Worm (Caenorhabditis elegans) whole organism, L2 larva: Measurements from ENCODE around the gene C17H11.5.

Experiments
- Y55F3AM.14 ChIP-seq: fragments of 200-800 bp; sonication (Bioruptor generic); optimal IDR thresholded peaks from 2 replicates; lab custom pipeline; 2018; ENCODE audit warnings: mild to moderate bottlenecking, missing genetic modification characterization, missing compliant biosample characterization
- ama-1 ChIP-seq: fragments of 150-350 bp; optimal IDR thresholded peaks from 2 replicates; lab custom pipeline; 2018; ENCODE audit warnings: inconsistent platforms
- blmp-1 ChIP-seq: sonication (generic microtip); optimal IDR thresholded peaks from 2 replicates; lab custom pipeline; 2017; ENCODE audit warnings: missing genetic modification characterization, mild to moderate bottlenecking, missing compliant biosample characterization, antibody characterized with exemption, moderate library complexity; ENCODE audit not compliant: insufficient read depth
- ceh-16 ChIP-seq: fragments of 150-350 bp; optimal IDR thresholded peaks from 2 replicates; lab custom pipeline; 2014; ENCODE audit warnings: missing biosample characterization, missing genetic modification characterization
- crh-2 ChIP-seq: sonication (generic microtip); optimal IDR thresholded peaks from 2 replicates; lab custom pipeline; 2017; ENCODE audit warnings: missing biosample characterization, missing genetic modification characterization
- dmd-4 ChIP-seq: sonication (generic microtip); optimal IDR thresholded peaks from 2 replicates; lab custom pipeline; 2017; ENCODE audit warnings: missing biosample characterization, missing genetic modification characterization
- elt-3 ChIP-seq: sonication (generic microtip); optimal IDR thresholded peaks from 2 replicates; lab custom pipeline; 2017; ENCODE audit warnings: missing biosample characterization, missing genetic modification characterization
- fos-1 ChIP-seq: fragments of 150-350 bp; optimal IDR thresholded peaks from 2 replicates; lab custom pipeline; 2014; ENCODE audit warnings: missing biosample characterization, missing genetic modification characterization
- gmeb-1 ChIP-seq: fragments of 150-350 bp; optimal IDR thresholded peaks from 2 replicates; lab custom pipeline; 2014; ENCODE audit warnings: missing biosample characterization, missing genetic modification characterization
- lin-11 ChIP-seq: fragments of 150-350 bp; sonication (generic microtip); optimal IDR thresholded peaks from 2 replicates; lab custom pipeline; 2014; ENCODE audit warnings: missing biosample characterization, missing genetic modification characterization, inconsistent platforms, mixed read lengths
- mbf-1 ChIP-seq: sonication (generic microtip); optimal IDR thresholded peaks from 2 replicates; lab custom pipeline; 2017; ENCODE audit warnings: missing biosample characterization, missing genetic modification characterization
- mdl-1 ChIP-seq, 2 experiments: fragments of 150-350 bp in 1 of 2; sonication (generic microtip) in 1 of 2; optimal IDR thresholded peaks; 2 replicates each; lab custom pipeline; 2017; ENCODE audit warnings: missing biosample characterization in 2 of 2, missing genetic modification characterization in 2 of 2
- nhr-12 ChIP-seq: fragments of 150-350 bp; optimal IDR thresholded peaks from 2 replicates; lab custom pipeline; 2014; ENCODE audit warnings: missing biosample characterization, missing genetic modification characterization
- nhr-129 ChIP-seq: fragments of 150-350 bp; optimal IDR thresholded peaks from 2 replicates; lab custom pipeline; 2014; ENCODE audit warnings: missing biosample characterization, missing genetic modification characterization
- nhr-237 ChIP-seq: fragments of 150-350 bp; optimal IDR thresholded peaks from 2 replicates; lab custom pipeline; 2014; ENCODE audit warnings: missing biosample characterization, missing genetic modification characterization
- nhr-25 ChIP-seq: fragments of 150-350 bp; sonication (generic microtip); optimal IDR thresholded peaks from 3 replicates; lab custom pipeline; 2014; ENCODE audit warnings: missing biosample characterization, missing genetic modification characterization
- nhr-6 ChIP-seq: fragments of 150-350 bp; optimal IDR thresholded peaks from 2 replicates; lab custom pipeline; 2014; ENCODE audit warnings: missing biosample characterization, missing genetic modification characterization
- nhr-77 ChIP-seq: fragments of 150-350 bp; optimal IDR thresholded peaks from 2 replicates; lab custom pipeline; 2014; ENCODE audit warnings: missing biosample characterization, missing genetic modification characterization
- peb-1 ChIP-seq: fragments of 150-350 bp; optimal IDR thresholded peaks from 2 replicates; lab custom pipeline; 2014; ENCODE audit warnings: missing biosample characterization, missing genetic modification characterization
- sma-3 ChIP-seq: sonication (generic microtip); optimal IDR thresholded peaks from 2 replicates; lab custom pipeline; 2016; ENCODE audit warnings: missing genetic modification reagents, missing genetic modification characterization, missing compliant biosample characterization
- sma-9 ChIP-seq, 2 experiments: fragments of 150-350 bp in 1 of 2; sonication (generic microtip) in 1 of 2; optimal IDR thresholded peaks; 2 replicates each; lab custom pipeline; 2014 to 2016; ENCODE audit warnings: missing genetic modification characterization in 2 of 2, mild to moderate bottlenecking in 1 of 2, missing biosample characterization in 1 of 2, missing compliant biosample characterization in 1 of 2, missing genetic modification reagents in 1 of 2, moderate library complexity in 1 of 2
- unc-55 ChIP-seq: fragments of 150-350 bp; sonication (generic microtip); optimal IDR thresholded peaks from 3 replicates; lab custom pipeline; 2014; ENCODE audit warnings: missing biosample characterization, missing genetic modification reagents, missing genetic modification characterization
- unc-62 ChIP-seq: fragments of 150-350 bp; optimal IDR thresholded peaks from 2 replicates; lab custom pipeline; 2014; ENCODE audit warnings: missing biosample characterization, missing genetic modification reagents, missing genetic modification characterization
- zag-1 ChIP-seq: fragments of 150-350 bp; optimal IDR thresholded peaks from 2 replicates; lab custom pipeline; 2014; ENCODE audit warnings: missing biosample characterization, missing genetic modification characterization
- ztf-1 ChIP-seq: fragments of 200-800 bp; sonication (Bioruptor generic); conservative IDR thresholded peaks from 2 replicates; pipeline ENCODE4 v1.3.6; 2022; ENCODE audit warnings: missing genetic modification characterization, missing compliant biosample characterization
- ztf-11 ChIP-seq: sonication (generic microtip); optimal IDR thresholded peaks from 2 replicates; lab custom pipeline; 2017; ENCODE audit warnings: missing biosample characterization, missing genetic modification characterization

C17H11.5 gene

DNA sequence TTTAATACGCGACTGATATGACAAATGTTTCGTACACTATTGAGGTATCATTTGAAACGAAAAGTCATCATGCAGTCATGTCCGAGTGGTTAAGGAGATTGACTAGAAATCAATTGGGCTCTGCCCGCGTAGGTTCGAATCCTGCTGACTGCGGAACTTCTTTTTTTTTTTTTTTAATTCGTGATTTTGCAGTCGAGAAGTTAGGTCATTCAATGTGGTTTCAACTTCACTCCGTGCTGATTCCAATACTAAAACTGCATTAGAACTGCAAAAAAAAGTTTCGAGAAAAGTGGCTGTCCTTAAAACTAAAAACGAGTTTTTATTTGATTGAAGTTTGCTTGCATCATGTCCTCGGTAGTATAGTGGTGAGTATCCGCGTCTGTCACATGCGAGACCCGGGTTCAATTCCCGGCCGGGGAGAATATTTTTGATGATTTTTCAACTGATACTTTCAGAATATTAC lies 30.5 kb downstream of the C17H11.5 start:
- TF ChIP-seq sma-3 (GFP tag; lab: Kevin White, UChicago) = peak; percentile 39
- peak; percentile 24 for TF ChIP-seq unc-55
- TF ChIP-seq nhr-129 (tag; lab: Kevin White, UChicago) = peak; percentile 34
- peak; percentile 45 for TF ChIP-seq crh-2 (tag; lab: Kevin White, UChicago)
- TF ChIP-seq fos-1 (tag; lab: Kevin White, UChicago) = peak; percentile 2

ce11 chrX:8151409-8151808 lies 33.5 kb downstream of the C17H11.5 start:
- TF ChIP-seq lin-11 (tag; lab: Kevin White, UChicago) (peak; percentile 13), ztf-11 (tag; lab: Kevin White, UChicago) (no peak), nhr-129 (tag; lab: Kevin White, UChicago) (no peak), blmp-1 (no peak), nhr-25 (tag; lab: Kevin White, UChicago) (no peak), zag-1 (tag; lab: Kevin White, UChicago) (no peak), sma-9 (GFP tag; optimal IDR thresholded peaks at IDR 0.05; lab: Kevin White, UChicago) (no peak), sma-9 (tag; optimal IDR thresholded peaks at IDR 0.05; lab: Kevin White, UChicago) (no peak), dmd-4 (tag; lab: Kevin White, UChicago) (no peak)

ce11 chrX:8150621-8151020 lies 34.3 kb downstream of the C17H11.5 start, which contains the start of gene F22F1.2:
Gene F22F1.2 (minus strand): TSS chrX:8150721.
- TF ChIP-seq sma-9 (GFP tag; optimal IDR thresholded peaks at IDR 0.05; lab: Kevin White, UChicago) (no peak), sma-9 (tag; optimal IDR thresholded peaks at IDR 0.05; lab: Kevin White, UChicago) (no peak), Y55F3AM.14 (no peak), unc-62 (no peak), nhr-77 (tag; lab: Kevin White, UChicago) (no peak), nhr-6 (tag; lab: Kevin White, UChicago) (no peak), crh-2 (tag; lab: Kevin White, UChicago) (no peak), nhr-237 (tag; lab: Kevin White, UChicago) (no peak), unc-55 (no peak)

DNA sequence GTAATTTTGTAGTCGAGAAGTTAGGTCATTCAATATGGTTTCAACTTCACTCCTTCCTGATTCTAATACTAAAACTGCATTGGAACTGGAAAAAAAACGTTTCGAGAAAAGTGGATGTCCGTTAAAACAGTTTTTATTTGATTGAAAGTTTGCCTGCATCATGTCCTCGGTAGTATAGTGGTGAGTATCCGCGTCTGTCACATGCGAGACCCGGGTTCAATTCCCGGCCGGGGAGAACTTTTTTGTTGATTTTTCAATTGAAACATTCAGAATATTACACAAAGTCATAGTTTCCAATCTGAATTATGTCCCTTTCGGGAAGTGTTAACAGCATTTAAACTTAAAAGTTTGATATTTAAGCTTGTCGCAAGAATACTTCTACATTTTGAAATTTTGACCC lies 35.9 kb downstream of the C17H11.5 start:
- no peak for TF ChIP-seq Y55F3AM.14

- no peak for TF ChIP-seq mbf-1 (tag; lab: Kevin White, UChicago)
- TF ChIP-seq Y55F3AM.14 = no peak
- TF ChIP-seq dmd-4 (tag; lab: Kevin White, UChicago) = no peak
- no peak for TF ChIP-seq elt-3 (tag; lab: Kevin White, UChicago)
- no peak for TF ChIP-seq ama-1 (lab: Kevin White, UChicago)
- TF ChIP-seq mdl-1 (tag; optimal IDR thresholded peaks at IDR 0.05; lab: Kevin White, UChicago) = no peak
- TF ChIP-seq ceh-16 (tag; lab: Kevin White, UChicago) = no peak
- no peak for TF ChIP-seq zag-1 (tag; lab: Kevin White, UChicago)
- TF ChIP-seq gmeb-1 (tag; lab: Kevin White, UChicago) = no peak
- TF ChIP-seq sma-3 (GFP tag; lab: Kevin White, UChicago) = no peak
- TF ChIP-seq nhr-12 (tag; lab: Kevin White, UChicago) = no peak
These were observed 37.5 kb downstream of the C17H11.5 start, which contains the start of gene C02B8.1 for ce11 chrX:8147398-8147797. Gene C02B8.1 (plus strand): TSS chrX:8147698.

ce11 chrX:8139146-8139545 lies 45.8 kb downstream of the C17H11.5 start, which contains the start of gene C02B8.3:
Gene C02B8.3 (plus strand): TSS chrX:8139446.
- TF ChIP-seq nhr-237 (tag; lab: Kevin White, UChicago) (no peak), ztf-11 (tag; lab: Kevin White, UChicago) (no peak), peb-1 (tag; lab: Kevin White, UChicago) (no peak), fos-1 (tag; lab: Kevin White, UChicago) (no peak), nhr-77 (tag; lab: Kevin White, UChicago) (no peak)

DNA sequence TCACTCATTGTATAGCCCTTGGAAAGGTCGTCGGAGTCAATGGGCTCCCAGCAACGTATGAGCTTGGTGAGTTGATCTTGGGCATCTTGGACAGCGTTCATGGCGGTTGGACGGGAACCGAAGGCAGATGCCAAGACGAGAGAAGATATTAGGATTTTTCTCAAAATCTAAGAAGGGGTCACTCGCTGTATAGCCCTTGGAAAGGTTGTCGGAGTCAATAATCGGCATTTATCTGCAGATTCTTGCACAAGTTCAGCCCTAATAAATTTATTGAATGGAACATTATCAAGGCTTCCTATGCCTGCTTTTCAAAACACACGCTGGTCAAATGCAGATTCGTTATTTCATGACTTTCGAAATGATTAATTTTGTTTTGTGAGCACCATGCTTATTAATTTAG lies 47.2 kb downstream of the C17H11.5 start, which contains the start of gene C02B8.7:
Gene C02B8.7, minus strand, starts transcription at position 101 of the 400 bp plus-strand sequence.
- no peak for TF ChIP-seq ztf-1
